Fruit fly (Drosophila melanogaster) Kc167 (cell line): ENCODE results near the gene mor.

ENCODE experiments used
- Myc ChIP-seq: fragments of >200 bp; optimal IDR thresholded peaks from 2 replicates; lab custom pipeline; 2017; ENCODE audit warnings: missing external identifiers
- Sin3A ChIP-seq: fragments of >200 bp; optimal IDR thresholded peaks from 2 replicates; lab custom pipeline; 2018; ENCODE audit warnings: missing external identifiers
- h ChIP-seq: fragments of >200 bp; optimal IDR thresholded peaks from 3 replicates; lab custom pipeline; 2018; ENCODE audit warnings: missing external identifiers
- insv ChIP-seq: fragments of >200 bp; optimal IDR thresholded peaks from 3 replicates; lab custom pipeline; 2018; ENCODE audit warnings: missing external identifiers
- psq ChIP-seq: fragments of >200 bp; optimal IDR thresholded peaks from 2 replicates; lab custom pipeline; 2017; ENCODE audit warnings: missing external identifiers
- ttk ChIP-seq: sonication (Bioruptor generic); optimal IDR thresholded peaks from 2 replicates; lab custom pipeline; 2017; ENCODE audit warnings: missing external identifiers

Gene mor

dm6 chr3R:15934952-15935351 is 37.8 kb downstream of the mor start, which contains the start of gene Sap47:
Gene Sap47, plus strand, starts transcription at chr3R:15935100.
- TF ChIP-seq Myc, result no peak
- TF ChIP-seq Sin3A, result no peak
- TF ChIP-seq ttk, result no peak
- no peak for TF ChIP-seq psq (lab: Kevin White, UChicago)
- no peak for TF ChIP-seq h
- TF ChIP-seq insv (lab: Kevin White, UChicago), result no peak

- TF ChIP-seq ttk (no peak), Myc (no peak), h (no peak), insv (lab: Kevin White, UChicago) (no peak), psq (lab: Kevin White, UChicago) (no peak), Sin3A (no peak)
Observed at dm6 chr3R:15933609-15934232, 39.0 kb downstream of the mor start, which contains the start of the genes CG5478 and blp. Gene CG5478, minus strand, starts transcription at chr3R:15933734. Gene blp, plus strand, starts transcription at chr3R:15933847.

- TF ChIP-seq psq (lab: Kevin White, UChicago), result no peak
- TF ChIP-seq Sin3A, result no peak
- TF ChIP-seq h, result no peak
- TF ChIP-seq ttk, result no peak
- TF ChIP-seq Myc, result no peak
- TF ChIP-seq insv (lab: Kevin White, UChicago), result no peak
Observed at dm6 chr3R:15930050-15930449, 42.7 kb downstream of the mor start.

- TF ChIP-seq h, result no peak
- no peak for TF ChIP-seq ttk
- TF ChIP-seq Myc, result no peak
- no peak for TF ChIP-seq psq (lab: Kevin White, UChicago)
- no peak for TF ChIP-seq Sin3A
- TF ChIP-seq insv (lab: Kevin White, UChicago), result no peak
Observed at dm6 chr3R:15928127-15928526, 44.6 kb downstream of the mor start.

dm6 chr3R:15927172-15927571 is 45.5 kb downstream of the mor start:
- TF ChIP-seq insv (lab: Kevin White, UChicago), result no peak

- TF ChIP-seq h (no peak), ttk (no peak), Sin3A (no peak)
Observed at dm6 chr3R:15925939-15926338, 46.8 kb downstream of the mor start.

- no peak for TF ChIP-seq ttk
- no peak for TF ChIP-seq Myc
- no peak for TF ChIP-seq psq (lab: Kevin White, UChicago)
- TF ChIP-seq h, result no peak
- TF ChIP-seq Sin3A, result no peak
- TF ChIP-seq insv (lab: Kevin White, UChicago), result no peak
Observed at dm6 chr3R:15925329-15925728, 47.4 kb downstream of the mor start, which contains the start of gene CG34276. Gene CG34276, plus strand, starts transcription at chr3R:15925629.

- TF ChIP-seq h (no peak), Myc (no peak), ttk (no peak), Sin3A (no peak), insv (lab: Kevin White, UChicago) (no peak), psq (lab: Kevin White, UChicago) (no peak)
Observed at dm6 chr3R:15922622-15923574, 49.8 kb downstream of the mor start.

dm6 chr3R:15921747-15922146 is 51.0 kb downstream of the mor start:
- no peak for TF ChIP-seq ttk
- no peak for TF ChIP-seq insv (lab: Kevin White, UChicago)
- no peak for TF ChIP-seq psq (lab: Kevin White, UChicago)
- no peak for TF ChIP-seq Sin3A
- TF ChIP-seq Myc, result no peak
- no peak for TF ChIP-seq h

- no peak for TF ChIP-seq psq (lab: Kevin White, UChicago)
- no peak for TF ChIP-seq ttk
- no peak for TF ChIP-seq Sin3A
- TF ChIP-seq Myc, result no peak
- no peak for TF ChIP-seq h
- TF ChIP-seq insv (lab: Kevin White, UChicago), result no peak
Observed at dm6 chr3R:15920751-15921156, 52.0 kb downstream of the mor start, which contains the start of gene Fbxl7. Gene Fbxl7, plus strand, starts transcription at chr3R:15920898.

- no peak for TF ChIP-seq Myc
- TF ChIP-seq psq (lab: Kevin White, UChicago), result no peak
- TF ChIP-seq insv (lab: Kevin White, UChicago), result no peak
- no peak for TF ChIP-seq h
- no peak for TF ChIP-seq ttk
- no peak for TF ChIP-seq Sin3A
Observed at dm6 chr3R:15920229-15920533, 52.5 kb downstream of the mor start.

dm6 chr3R:15919367-15920228 is 53.1 kb downstream of the mor start:
- no peak for TF ChIP-seq psq (lab: Kevin White, UChicago)
- no peak for TF ChIP-seq Sin3A
- TF ChIP-seq Myc, result no peak
- TF ChIP-seq insv (lab: Kevin White, UChicago), result no peak
- no peak for TF ChIP-seq h
- TF ChIP-seq ttk, result no peak
